Worm (Caenorhabditis elegans) whole organism, L2 larva: Measurements from ENCODE around the gene srw-124.

Source experiments
- ama-1 ChIP-seq: fragments of 150-350 bp; optimal IDR thresholded peaks from 2 replicates; lab custom pipeline; 2018; ENCODE audit warnings: inconsistent platforms
- ceh-82 ChIP-seq: fragments of 150-350 bp; optimal IDR thresholded peaks from 2 replicates; lab custom pipeline; 2014; ENCODE audit warnings: missing biosample characterization, missing genetic modification characterization
- egl-27 ChIP-seq: sonication (generic microtip); optimal IDR thresholded peaks from 3 replicates; lab custom pipeline; 2017; ENCODE audit warnings: missing biosample characterization, missing genetic modification reagents, missing genetic modification characterization
- fos-1 ChIP-seq: fragments of 150-350 bp; optimal IDR thresholded peaks from 2 replicates; lab custom pipeline; 2014; ENCODE audit warnings: missing biosample characterization, missing genetic modification characterization
- mdl-1 ChIP-seq, 2 experiments: fragments of 150-350 bp in 1 of 2; sonication (generic microtip) in 1 of 2; optimal IDR thresholded peaks; 2 replicates each; lab custom pipeline; 2017; ENCODE audit warnings: missing biosample characterization in 2 of 2, missing genetic modification characterization in 2 of 2
- nhr-23 ChIP-seq: fragments of 150-350 bp; optimal IDR thresholded peaks from 2 replicates; lab custom pipeline; 2014; ENCODE audit warnings: missing biosample characterization, missing genetic modification reagents, missing genetic modification characterization
- nhr-6 ChIP-seq: fragments of 150-350 bp; optimal IDR thresholded peaks from 2 replicates; lab custom pipeline; 2014; ENCODE audit warnings: missing biosample characterization, missing genetic modification characterization
- nhr-77 ChIP-seq: fragments of 150-350 bp; optimal IDR thresholded peaks from 2 replicates; lab custom pipeline; 2014; ENCODE audit warnings: missing biosample characterization, missing genetic modification characterization
- skn-1 ChIP-seq: sonication (generic microtip); optimal IDR thresholded peaks from 2 replicates; lab custom pipeline; 2017; ENCODE audit warnings: missing biosample characterization, missing genetic modification characterization

ce11 chrV:2964786-2965185, 11.6 kb upstream of the srw-124 start, which contains the start of gene srh-88:
- no peak for TF ChIP-seq nhr-77
- TF ChIP-seq ama-1 (lab: Kevin White, UChicago): no peak
- no peak for TF ChIP-seq mdl-1 (tag; optimal IDR thresholded peaks at IDR 0.05; lab: Kevin White, UChicago)
- no peak for TF ChIP-seq fos-1
- TF ChIP-seq ceh-82 (tag; lab: Kevin White, UChicago): no peak
- no peak for TF ChIP-seq nhr-23
- TF ChIP-seq skn-1 (tag; lab: Kevin White, UChicago): no peak
- TF ChIP-seq egl-27 (tag; lab: Kevin White, UChicago): no peak
- TF ChIP-seq nhr-6: no peak
